Worm (Caenorhabditis elegans) whole organism, L3 larva: ENCODE measurements around the gene oac-30.

Experiments
- elt-2 ChIP-seq: sonication (generic microtip); optimal IDR thresholded peaks from 2 replicates; lab custom pipeline; 2016; ENCODE audit warnings: missing genetic modification reagents, mild to moderate bottlenecking, missing genetic modification characterization, missing compliant biosample characterization
- jun-1 ChIP-seq: fragments of 150-350 bp; optimal IDR thresholded peaks from 2 replicates; lab custom pipeline; 2014; ENCODE audit warnings: missing biosample characterization, missing genetic modification reagents, missing genetic modification characterization
- nhr-23 ChIP-seq: fragments of 150-350 bp; optimal IDR thresholded peaks from 2 replicates; lab custom pipeline; 2014; ENCODE audit warnings: missing biosample characterization, missing genetic modification reagents, missing genetic modification characterization
- ztf-11 ChIP-seq: fragments of 150-350 bp; optimal IDR thresholded peaks from 2 replicates; lab custom pipeline; 2014; ENCODE audit warnings: missing biosample characterization, missing genetic modification characterization

DNA sequence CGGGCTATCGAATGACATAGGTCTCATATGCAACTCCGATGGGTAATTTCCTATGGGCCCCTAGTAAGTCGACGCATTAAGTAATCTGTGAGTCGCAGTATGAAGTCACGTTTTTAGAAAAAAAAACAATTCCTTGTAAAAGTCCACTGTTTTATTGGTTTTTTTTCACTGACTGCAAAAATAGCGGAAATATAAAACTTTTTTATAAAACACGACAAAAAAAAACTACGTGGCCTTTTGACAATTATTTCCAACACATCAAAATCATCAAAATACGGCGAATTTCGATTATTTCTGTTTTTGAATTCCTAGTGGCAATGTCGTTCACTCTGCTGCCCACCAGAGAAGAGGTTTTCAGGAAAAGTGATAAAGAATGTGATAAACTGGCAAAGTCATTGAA is 8.1 kb downstream of the oac-30 start, which contains the start of gene clpr-2:
- TF ChIP-seq elt-2 (tag; lab: Kevin White, UChicago) = no peak
- no peak for TF ChIP-seq jun-1
- TF ChIP-seq nhr-23 = no peak
- no peak for TF ChIP-seq ztf-11 (tag; lab: Kevin White, UChicago)
